Fruit fly (Drosophila melanogaster) whole organism, embryonic: Measurements from ENCODE around the gene SIFaR.
A peak's percentile ranks its signal among the peaks of the same experiment; 100 is the strongest.

Source experiments
- Ada2b ChIP-seq: fragments of 200-800 bp; sonication (Bioruptor generic); IDR thresholded peaks from 2 replicates; pipeline ENCODE4 v1.3.6; 2022; ENCODE audit warnings: missing biosample characterization, missing genetic modification characterization
- Antp ChIP-seq: fragments of 200-800 bp; sonication (Bioruptor generic); optimal IDR thresholded peaks from 3 replicates; lab custom pipeline; 2016; ENCODE audit warnings: missing biosample characterization, missing genetic modification characterization
- Atf6 ChIP-seq: fragments of 200-800 bp; sonication (Bioruptor generic); IDR thresholded peaks from 2 replicates; pipeline ENCODE4 v1.3.6; 2022; ENCODE audit warnings: missing biosample characterization, missing genetic modification characterization
- BtbVII ChIP-seq: fragments of 200-800 bp; sonication (Bioruptor generic); optimal IDR thresholded peaks from 3 replicates; lab custom pipeline; 2017; ENCODE audit warnings: missing biosample characterization, mild to moderate bottlenecking, missing genetic modification characterization
- CG10209 ChIP-seq: fragments of 200-800 bp; sonication (Bioruptor generic); optimal IDR thresholded peaks from 3 replicates; lab custom pipeline; 2017; ENCODE audit warnings: missing biosample characterization, mild to moderate bottlenecking, missing genetic modification characterization, missing genetic modification reagents
- CG10431 ChIP-seq: fragments of 200-800 bp; sonication (Bioruptor generic); optimal IDR thresholded peaks from 3 replicates; lab custom pipeline; 2018; ENCODE audit warnings: missing biosample characterization, mild to moderate bottlenecking, missing genetic modification characterization
- CG11504 ChIP-seq: fragments of 200-800 bp; sonication (Bioruptor generic); optimal IDR thresholded peaks from 3 replicates; lab custom pipeline; 2019; ENCODE audit warnings: missing biosample characterization, mild to moderate bottlenecking, missing genetic modification characterization, moderate library complexity
- CG11560 ChIP-seq: fragments of 200-800 bp; sonication (Bioruptor generic); IDR thresholded peaks from 3 replicates; pipeline ENCODE4 v1.3.6; 2022; ENCODE audit warnings: missing biosample characterization, missing genetic modification characterization
- CG13424 ChIP-seq: fragments of 200-800 bp; sonication (Bioruptor generic); optimal IDR thresholded peaks from 2 replicates; lab custom pipeline; 2019; ENCODE audit warnings: missing biosample characterization, mild to moderate bottlenecking, missing genetic modification characterization, moderate library complexity
- CG1792 ChIP-seq: fragments of 200-800 bp; sonication (Bioruptor generic); optimal IDR thresholded peaks from 2 replicates; lab custom pipeline; 2016; ENCODE audit warnings: missing biosample characterization, missing genetic modification characterization
- CG18011 ChIP-seq: fragments of 200-800 bp; sonication (Bioruptor generic); optimal IDR thresholded peaks from 2 replicates; lab custom pipeline; 2017; ENCODE audit warnings: missing biosample characterization, missing genetic modification characterization, mild to moderate bottlenecking, moderate library complexity, missing genotype
- CG32767 ChIP-seq: fragments of 200-800 bp; sonication (Bioruptor generic); IDR thresholded peaks from 2 replicates; pipeline ENCODE4 v1.3.6; 2022; ENCODE audit warnings: missing biosample characterization, missing genetic modification characterization
- CG33557 ChIP-seq: fragments of 200-800 bp; sonication (Bioruptor generic); optimal IDR thresholded peaks from 2 replicates; lab custom pipeline; 2019; ENCODE audit warnings: missing biosample characterization, mild to moderate bottlenecking, missing genetic modification characterization, moderate library complexity
- CG4328 ChIP-seq: fragments of 200-800 bp; sonication (Bioruptor generic); optimal IDR thresholded peaks from 3 replicates; lab custom pipeline; 2017; ENCODE audit warnings: missing biosample characterization, missing genetic modification reagents, missing genetic modification characterization
- CG4617 ChIP-seq: fragments of 200-800 bp; sonication (Bioruptor generic); optimal IDR thresholded peaks from 3 replicates; lab custom pipeline; 2016; ENCODE audit warnings: missing biosample characterization, missing genetic modification characterization, borderline replicate concordance
- CG4854 ChIP-seq: fragments of 200-800 bp; sonication (Bioruptor generic); optimal IDR thresholded peaks from 2 replicates; lab custom pipeline; 2016; ENCODE audit warnings: missing biosample characterization, missing genetic modification characterization, inconsistent platforms
- CG5245 ChIP-seq: fragments of 200-800 bp; sonication (Bioruptor generic); optimal IDR thresholded peaks from 3 replicates; lab custom pipeline; 2016; ENCODE audit warnings: missing biosample characterization, missing genetic modification characterization
- CG7745 ChIP-seq: fragments of 200-800 bp; sonication (Bioruptor generic); optimal IDR thresholded peaks from 2 replicates; lab custom pipeline; 2018; ENCODE audit warnings: missing biosample characterization, mild to moderate bottlenecking, missing genetic modification characterization, moderate library complexity
- CG7987 ChIP-seq: fragments of 200-800 bp; sonication (Bioruptor generic); optimal IDR thresholded peaks from 2 replicates; lab custom pipeline; 2018; ENCODE audit warnings: missing biosample characterization, mild to moderate bottlenecking, missing genetic modification characterization, moderate library complexity
- CG8089 ChIP-seq: fragments of 200-800 bp; sonication (Bioruptor generic); optimal IDR thresholded peaks from 3 replicates; lab custom pipeline; 2016; ENCODE audit warnings: missing biosample characterization, missing genetic modification characterization
- Dll ChIP-seq: fragments of 200-800 bp; sonication (Bioruptor generic); IDR thresholded peaks from 4 replicates; pipeline ENCODE4 v1.3.6; 2022; ENCODE audit warnings: missing biosample characterization, missing genetic modification characterization; ENCODE audit not compliant: partially characterized antibody
- Dp ChIP-seq: fragments of 200-800 bp; sonication (Bioruptor generic); optimal IDR thresholded peaks from 2 replicates; lab custom pipeline; 2018; ENCODE audit warnings: missing biosample characterization, mild to moderate bottlenecking, missing genetic modification characterization, moderate library complexity
- HLH3B ChIP-seq: fragments of 200-800 bp; sonication (Bioruptor generic); IDR thresholded peaks from 2 replicates; pipeline ENCODE4 v1.3.6; 2022; ENCODE audit warnings: missing biosample characterization, missing genetic modification characterization
- Hmx ChIP-seq: fragments of 200-800 bp; sonication (Bioruptor generic); optimal IDR thresholded peaks from 2 replicates; lab custom pipeline; 2016; ENCODE audit warnings: missing biosample characterization, missing genetic modification characterization
- Lim3 ChIP-seq: fragments of 200-800 bp; sonication (Bioruptor generic); IDR thresholded peaks from 2 replicates; pipeline ENCODE4 v1.3.6; 2022; ENCODE audit warnings: missing biosample characterization, missing genetic modification characterization
- Rfx ChIP-seq: fragments of 200-800 bp; sonication (Bioruptor generic); IDR thresholded peaks from 2 replicates; pipeline ENCODE4 v1.3.6; 2022; ENCODE audit warnings: missing biosample characterization, missing genetic modification characterization
- Side ChIP-seq: fragments of 200-800 bp; sonication (Bioruptor generic); optimal IDR thresholded peaks from 2 replicates; lab custom pipeline; 2016; ENCODE audit warnings: missing biosample characterization, missing genetic modification characterization
- Sox102F ChIP-seq: fragments of 200-800 bp; sonication (Bioruptor generic); optimal IDR thresholded peaks from 2 replicates; lab custom pipeline; 2018; ENCODE audit warnings: missing biosample characterization, mild to moderate bottlenecking, missing genetic modification characterization, moderate library complexity
- Usf ChIP-seq: fragments of 200-800 bp; sonication (Bioruptor generic); optimal IDR thresholded peaks from 2 replicates; lab custom pipeline; 2017; ENCODE audit warnings: missing genotype, missing biosample characterization, missing genetic modification characterization
- abd-A ChIP-seq: fragments of 200-800 bp; sonication (Bioruptor generic); optimal IDR thresholded peaks from 3 replicates; lab custom pipeline; 2019; ENCODE audit warnings: missing biosample characterization, mild to moderate bottlenecking, missing genetic modification characterization, moderate library complexity
- ase ChIP-seq: fragments of 200-800 bp; sonication (Bioruptor generic); IDR thresholded peaks from 3 replicates; pipeline ENCODE4 v1.3.6; 2022; ENCODE audit warnings: missing biosample characterization, missing genetic modification characterization
- cas ChIP-seq: fragments of 200-800 bp; sonication (Bioruptor generic); IDR thresholded peaks from 2 replicates; pipeline ENCODE4 v1.3.6; 2022; ENCODE audit warnings: missing biosample characterization, missing genetic modification characterization
- chm ChIP-seq: fragments of 200-800 bp; sonication (Bioruptor generic); IDR thresholded peaks from 2 replicates; pipeline ENCODE4 v1.3.6; 2022; ENCODE audit warnings: missing biosample characterization, missing genetic modification characterization
- crp ChIP-seq, 2 experiments: fragments of 200-800 bp; sonication (Bioruptor generic); optimal IDR thresholded peaks; 2 replicates in 1 of 2; 3 replicates in 1 of 2; lab custom pipeline; 2017; ENCODE audit warnings: missing biosample characterization in 2 of 2, missing genetic modification characterization in 2 of 2, mild to moderate bottlenecking in 1 of 2, moderate library complexity in 1 of 2
- dan ChIP-seq: fragments of 200-800 bp; sonication (Bioruptor generic); IDR thresholded peaks from 2 replicates; pipeline ENCODE4 v1.3.6; 2022; ENCODE audit warnings: missing biosample characterization, missing genetic modification characterization
- danr ChIP-seq: fragments of 200-800 bp; sonication (Bioruptor generic); IDR thresholded peaks from 2 replicates; pipeline ENCODE4 v1.3.6; 2022; ENCODE audit warnings: missing biosample characterization, missing genetic modification characterization
- fd3F ChIP-seq: fragments of 200-800 bp; sonication (Bioruptor generic); optimal IDR thresholded peaks from 2 replicates; lab custom pipeline; 2018; ENCODE audit warnings: missing biosample characterization, mild to moderate bottlenecking, missing genetic modification characterization, moderate library complexity
- fru ChIP-seq: fragments of >200 bp; optimal IDR thresholded peaks from 2 replicates; lab custom pipeline; 2017
- fu2 ChIP-seq: fragments of 200-800 bp; sonication (Bioruptor generic); optimal IDR thresholded peaks from 2 replicates; lab custom pipeline; 2016; ENCODE audit warnings: missing biosample characterization, missing genetic modification characterization
- ham ChIP-seq: fragments of 200-800 bp; sonication (Bioruptor generic); IDR thresholded peaks from 2 replicates; pipeline ENCODE4 v1.3.6; 2022; ENCODE audit warnings: missing biosample characterization, missing genetic modification characterization
- hbn ChIP-seq: fragments of 200-800 bp; sonication (Bioruptor generic); IDR thresholded peaks from 2 replicates; pipeline ENCODE4 v1.3.6; 2022; ENCODE audit warnings: missing biosample characterization, missing genetic modification characterization; ENCODE audit not compliant: partially characterized antibody
- her ChIP-seq: fragments of 200-800 bp; sonication (Bioruptor generic); optimal IDR thresholded peaks from 2 replicates; lab custom pipeline; 2016; ENCODE audit warnings: missing biosample characterization, missing genetic modification characterization
- ken ChIP-seq: fragments of 200-800 bp; sonication (Bioruptor generic); IDR thresholded peaks from 3 replicates; pipeline ENCODE4 v1.3.6; 2022; ENCODE audit warnings: missing biosample characterization, missing genetic modification characterization
- nerfin-1 ChIP-seq: fragments of 200-800 bp; sonication (Bioruptor generic); optimal IDR thresholded peaks from 3 replicates; lab custom pipeline; 2019; ENCODE audit warnings: missing biosample characterization, mild to moderate bottlenecking, missing genetic modification characterization, moderate library complexity
- prd ChIP-seq, 3 experiments: fragments of >200 bp in 2 of 3; fragments of 200-800 bp in 1 of 3; sonication (Bioruptor generic) in 1 of 3; optimal IDR thresholded peaks in 2 of 3; IDR thresholded peaks in 1 of 3; 2 replicates in 2 of 3; 3 replicates in 1 of 3; pipeline versions ENCODE4 v1.3.6 to Lab custom; 2017 to 2022; ENCODE audit warnings: missing biosample characterization in 1 of 3, missing genetic modification characterization in 1 of 3
- ranshi ChIP-seq: fragments of 200-800 bp; sonication (Bioruptor generic); IDR thresholded peaks from 2 replicates; pipeline ENCODE4 v1.3.6; 2022; ENCODE audit warnings: missing biosample characterization, missing genetic modification characterization
- run ChIP-seq: fragments of 200-800 bp; sonication (Bioruptor generic); optimal IDR thresholded peaks from 3 replicates; lab custom pipeline; 2018; ENCODE audit warnings: missing biosample characterization, mild to moderate bottlenecking, missing genetic modification characterization
- tio ChIP-seq: fragments of 200-800 bp; sonication (Bioruptor generic); optimal IDR thresholded peaks from 2 replicates; lab custom pipeline; 2017; ENCODE audit warnings: missing biosample characterization, missing genetic modification characterization, inconsistent platforms
- twi ChIP-seq: fragments of 200-800 bp; optimal IDR thresholded peaks from 2 replicates; lab custom pipeline; 2019; ENCODE audit warnings: missing biosample characterization, mild to moderate bottlenecking, missing genetic modification characterization, moderate library complexity
- vfl ChIP-seq: fragments of 200-800 bp; sonication (Bioruptor generic); optimal IDR thresholded peaks from 2 replicates; lab custom pipeline; 2016; ENCODE audit warnings: missing biosample characterization, missing genetic modification characterization
- vnd ChIP-seq: fragments of 200-800 bp; sonication (Bioruptor generic); IDR thresholded peaks from 3 replicates; pipeline ENCODE4 v1.3.6; 2022; ENCODE audit warnings: missing biosample characterization, missing genetic modification characterization; ENCODE audit not compliant: partially characterized antibody
- vvl ChIP-seq: fragments of 200-800 bp; sonication (Bioruptor generic); IDR thresholded peaks from 2 replicates; pipeline ENCODE4 v1.3.6; 2022; ENCODE audit warnings: missing biosample characterization, missing genetic modification characterization

Gene SIFaR

DNA sequence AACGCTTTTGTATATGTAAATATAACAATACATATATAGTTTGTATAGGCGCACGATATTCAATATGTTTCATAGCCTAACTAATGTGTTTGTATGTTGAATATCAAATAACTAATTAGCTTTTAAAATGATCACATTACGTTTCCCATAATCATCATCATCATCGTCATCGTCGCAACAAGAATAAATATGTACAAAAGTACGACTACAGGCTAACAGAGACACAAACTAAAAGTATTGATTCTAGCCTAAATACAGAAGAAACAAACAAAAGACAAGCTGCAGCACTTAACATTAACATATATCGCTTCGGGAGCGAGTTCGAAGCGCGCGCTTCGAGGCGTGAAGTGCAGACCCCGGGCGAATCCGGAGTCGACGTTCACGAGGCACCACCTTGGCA, 22.6 kb downstream of the SIFaR start (continued):
- no peak for TF ChIP-seq twi (tag; lab: Kevin White, UChicago)
- no peak for TF ChIP-seq her
- no peak for TF ChIP-seq ham (GFP tag; lab: Robert Waterston, UW)
- no peak for TF ChIP-seq Dp
- TF ChIP-seq vnd (GFP tag; lab: Robert Waterston, UW): no peak
- no peak for TF ChIP-seq Side (GFP tag; lab: Kevin White, UChicago)
- TF ChIP-seq CG32767 (GFP tag; lab: Robert Waterston, UW): no peak
- TF ChIP-seq CG13424 (tag; lab: Kevin White, UChicago): peak; percentile 37
- no peak for TF ChIP-seq crp (GFP tag; optimal IDR thresholded peaks at IDR 0.05; lab: Kevin White, UChicago)
- no peak for TF ChIP-seq dan (GFP tag; lab: Robert Waterston, UW)
- TF ChIP-seq ase (GFP tag; lab: Robert Waterston, UW): no peak
- no peak for TF ChIP-seq fru (lab: Kevin White, UChicago)
- TF ChIP-seq CG7745: no peak
- TF ChIP-seq CG18011 (GFP tag; lab: Kevin White, UChicago): no peak
- no peak for TF ChIP-seq CG4617
- no peak for TF ChIP-seq cas (GFP tag; lab: Robert Waterston, UW)
- TF ChIP-seq HLH3B (GFP tag; lab: Robert Waterston, UW): no peak
- TF ChIP-seq chm: no peak
- no peak for TF ChIP-seq Hmx
- no peak for TF ChIP-seq Rfx (GFP tag; lab: Robert Waterston, UW)
- TF ChIP-seq tio: no peak
- no peak for TF ChIP-seq ken
- no peak for TF ChIP-seq CG11560 (tag; lab: Robert Waterston, UW)
- no peak for TF ChIP-seq CG4328
- no peak for TF ChIP-seq Antp (GFP tag; lab: Kevin White, UChicago)
- no peak for TF ChIP-seq hbn (GFP tag; lab: Robert Waterston, UW)
- TF ChIP-seq run (tag; lab: Kevin White, UChicago): no peak
- TF ChIP-seq fu2 (GFP tag; lab: Kevin White, UChicago): no peak
- no peak for TF ChIP-seq Lim3 (GFP tag; lab: Robert Waterston, UW)
- TF ChIP-seq Ada2b (GFP tag; lab: Robert Waterston, UW): no peak
- TF ChIP-seq Atf6: no peak
- no peak for TF ChIP-seq CG1792 (GFP tag; lab: Kevin White, UChicago)
- TF ChIP-seq ranshi (GFP tag; lab: Robert Waterston, UW): 0 out of 2 replicates have a peak, but pooled peaks have one; percentile 17
- no peak for TF ChIP-seq Dll (GFP tag; lab: Robert Waterston, UW)
- no peak for TF ChIP-seq CG11504 (tag; lab: Kevin White, UChicago)
- no peak for TF ChIP-seq abd-A (tag; lab: Kevin White, UChicago)
- TF ChIP-seq CG10209: peak; percentile 18
- no peak for TF ChIP-seq CG4854 (GFP tag; lab: Kevin White, UChicago)
- TF ChIP-seq prd (optimal IDR thresholded peaks at IDR 0.05; lab: Kevin White, UChicago): no peak
- no peak for TF ChIP-seq prd (GFP tag; IDR thresholded peaks at IDR 0.05; lab: Robert Waterston, UW)
- TF ChIP-seq vfl (GFP tag; lab: Kevin White, UChicago): no peak
- no peak for TF ChIP-seq fd3F (GFP tag; lab: Kevin White, UChicago)
- TF ChIP-seq CG7987: peak; percentile 28
- TF ChIP-seq nerfin-1 (tag; lab: Kevin White, UChicago): no peak
- no peak for TF ChIP-seq CG5245 (GFP tag; lab: Kevin White, UChicago)
- no peak for TF ChIP-seq Sox102F (GFP tag; lab: Kevin White, UChicago)
- TF ChIP-seq danr (GFP tag; lab: Robert Waterston, UW): no peak
- TF ChIP-seq CG10431 (GFP tag; lab: Kevin White, UChicago): no peak
- TF ChIP-seq BtbVII (GFP tag; lab: Kevin White, UChicago): peak; percentile 19
- no peak for TF ChIP-seq CG33557
- no peak for TF ChIP-seq CG8089
- peak; percentile 25; the same call in 1 of the 2 replicates for TF ChIP-seq vvl (GFP tag; lab: Robert Waterston, UW)
- no peak for TF ChIP-seq Usf (GFP tag; lab: Kevin White, UChicago)
